Worm (Caenorhabditis elegans) whole organism, L3 larva: Measurements from ENCODE around the gene str-25.

ENCODE experiments used
- aly-2 ChIP-seq: fragments of 150-350 bp; optimal IDR thresholded peaks from 2 replicates; lab custom pipeline; 2014; ENCODE audit warnings: missing biosample characterization, missing genetic modification characterization
- ama-1 ChIP-seq: fragments of 150-350 bp; optimal IDR thresholded peaks from 2 replicates; lab custom pipeline; 2018
- ceh-16 ChIP-seq: sonication (generic microtip); optimal IDR thresholded peaks from 2 replicates; lab custom pipeline; 2017; ENCODE audit warnings: missing biosample characterization, missing genetic modification characterization
- ceh-28 ChIP-seq: fragments of 150-350 bp; optimal IDR thresholded peaks from 2 replicates; lab custom pipeline; 2014; ENCODE audit warnings: missing biosample characterization, missing genetic modification reagents, missing genetic modification characterization
- ceh-82 ChIP-seq: fragments of 150-350 bp; optimal IDR thresholded peaks from 2 replicates; lab custom pipeline; 2014; ENCODE audit warnings: missing biosample characterization, missing genetic modification characterization
- egl-27 ChIP-seq: sonication (generic microtip); optimal IDR thresholded peaks from 4 replicates; lab custom pipeline; 2017; ENCODE audit warnings: missing biosample characterization, missing genetic modification reagents, missing genetic modification characterization
- egl-5 ChIP-seq: fragments of 150-350 bp; optimal IDR thresholded peaks from 2 replicates; lab custom pipeline; 2017; ENCODE audit warnings: missing biosample characterization, missing genetic modification reagents, missing genetic modification characterization, inconsistent platforms
- elt-1 ChIP-seq: fragments of 150-350 bp; optimal IDR thresholded peaks from 2 replicates; lab custom pipeline; 2014; ENCODE audit warnings: missing biosample characterization, missing genetic modification characterization
- elt-2 ChIP-seq: sonication (generic microtip); optimal IDR thresholded peaks from 2 replicates; lab custom pipeline; 2016; ENCODE audit warnings: missing genetic modification reagents, mild to moderate bottlenecking, missing genetic modification characterization, missing compliant biosample characterization
- elt-3 ChIP-seq, 3 experiments: fragments of 150-350 bp in 1 of 3; sonication (generic microtip) in 2 of 3; optimal IDR thresholded peaks; 2 replicates in 2 of 3; 4 replicates in 1 of 3; lab custom pipeline; 2014 to 2017; ENCODE audit warnings: missing biosample characterization in 3 of 3, missing genetic modification characterization in 3 of 3
- fkh-2 ChIP-seq: fragments of 150-350 bp; optimal IDR thresholded peaks from 2 replicates; lab custom pipeline; 2014; ENCODE audit warnings: missing biosample characterization, missing genetic modification reagents, missing genetic modification characterization
- fos-1 ChIP-seq: fragments of 150-350 bp; optimal IDR thresholded peaks from 2 replicates; lab custom pipeline; 2014; ENCODE audit warnings: missing biosample characterization, missing genetic modification characterization
- jun-1 ChIP-seq: fragments of 150-350 bp; optimal IDR thresholded peaks from 2 replicates; lab custom pipeline; 2014; ENCODE audit warnings: missing biosample characterization, missing genetic modification reagents, missing genetic modification characterization
- lin-15B ChIP-seq: fragments of 150-350 bp; optimal IDR thresholded peaks from 2 replicates; lab custom pipeline; 2014; ENCODE audit warnings: missing biosample characterization, missing genetic modification characterization
- lin-39 ChIP-seq: fragments of 150-350 bp; optimal IDR thresholded peaks from 2 replicates; lab custom pipeline; 2018; ENCODE audit warnings: missing biosample characterization, missing genetic modification reagents, missing genetic modification characterization
- lsy-12 ChIP-seq: sonication (generic microtip); optimal IDR thresholded peaks from 2 replicates; lab custom pipeline; 2016; ENCODE audit warnings: mild to moderate bottlenecking, missing genetic modification characterization, missing compliant biosample characterization
- mml-1 ChIP-seq: fragments of 150-350 bp; sonication (generic microtip); optimal IDR thresholded peaks from 3 replicates; lab custom pipeline; 2014; ENCODE audit warnings: missing biosample characterization, missing genetic modification characterization
- nfya-1 ChIP-seq: sonication (generic microtip); optimal IDR thresholded peaks from 2 replicates; lab custom pipeline; 2017; ENCODE audit warnings: missing genetic modification characterization, mild to moderate bottlenecking, missing compliant biosample characterization, antibody characterized with exemption, moderate library complexity; ENCODE audit not compliant: insufficient read depth
- nhr-11 ChIP-seq: fragments of 150-350 bp; optimal IDR thresholded peaks from 2 replicates; lab custom pipeline; 2014; ENCODE audit warnings: missing biosample characterization, missing genetic modification characterization
- nhr-23 ChIP-seq: fragments of 150-350 bp; optimal IDR thresholded peaks from 2 replicates; lab custom pipeline; 2014; ENCODE audit warnings: missing biosample characterization, missing genetic modification reagents, missing genetic modification characterization
- nhr-28 ChIP-seq: fragments of 150-350 bp; optimal IDR thresholded peaks from 2 replicates; lab custom pipeline; 2014; ENCODE audit warnings: missing biosample characterization, missing genetic modification characterization
- nhr-43 ChIP-seq: sonication (generic microtip); optimal IDR thresholded peaks from 2 replicates; lab custom pipeline; 2016; ENCODE audit warnings: mild to moderate bottlenecking, missing genetic modification characterization, missing compliant biosample characterization; ENCODE audit not compliant: poor library complexity, severe bottlenecking
- pha-4 ChIP-seq: fragments of 150-350 bp; optimal IDR thresholded peaks from 2 replicates; lab custom pipeline; 2014; ENCODE audit warnings: missing biosample characterization, missing genetic modification reagents, missing genetic modification characterization
- pqm-1 ChIP-seq: fragments of 150-350 bp; optimal IDR thresholded peaks from 2 replicates; lab custom pipeline; 2017; ENCODE audit warnings: missing biosample characterization, missing genetic modification characterization, inconsistent platforms
- skn-1 ChIP-seq: fragments of 150-350 bp; optimal IDR thresholded peaks from 2 replicates; lab custom pipeline; 2014; ENCODE audit warnings: missing biosample characterization, missing genetic modification characterization
- snpc-4 ChIP-seq: fragments of 150-350 bp; optimal IDR thresholded peaks from 2 replicates; lab custom pipeline; 2014; ENCODE audit warnings: missing biosample characterization, missing genetic modification characterization
- unc-62 ChIP-seq: fragments of 150-350 bp; sonication (generic microtip); optimal IDR thresholded peaks from 4 replicates; lab custom pipeline; 2014; ENCODE audit warnings: missing biosample characterization, missing genetic modification reagents, missing genetic modification characterization
- ztf-11 ChIP-seq: fragments of 150-350 bp; optimal IDR thresholded peaks from 2 replicates; lab custom pipeline; 2014; ENCODE audit warnings: missing biosample characterization, missing genetic modification characterization
- ztf-4 ChIP-seq: fragments of 150-350 bp; optimal IDR thresholded peaks from 2 replicates; lab custom pipeline; 2014; ENCODE audit warnings: missing biosample characterization, missing genetic modification characterization

str-25 gene

ce11 chrV:16115381-16115780, at the start of gene str-25:
Gene str-25, plus strand, starts transcription at chrV:16115681.
- TF ChIP-seq lin-15B (no peak), skn-1 (tag; lab: Kevin White, UChicago) (no peak), ztf-11 (tag; lab: Kevin White, UChicago) (no peak)

- TF ChIP-seq aly-2 (tag; lab: Kevin White, UChicago) (no peak), ceh-28 (no peak), fos-1 (tag; lab: Kevin White, UChicago) (no peak), elt-1 (tag; lab: Kevin White, UChicago) (no peak), egl-27 (tag; lab: Kevin White, UChicago) (no peak), ceh-16 (tag; lab: Kevin White, UChicago) (no peak), fkh-2 (tag; lab: Kevin White, UChicago) (no peak), nhr-11 (tag; lab: Kevin White, UChicago) (no peak), elt-3 (tag; optimal IDR thresholded peaks at IDR 0.05; lab: Kevin White, UChicago) (no peak), jun-1 (no peak), mml-1 (tag; lab: Kevin White, UChicago) (no peak)
These were observed 46.5 kb upstream of the str-25 start, which contains the start of gene cyp-35D1 for ce11 chrV:16068938-16069337. Gene cyp-35D1, plus strand, starts transcription at chrV:16069238.

ce11 chrV:16071167-16071566, 44.3 kb upstream of the str-25 start, which contains the start of gene nhr-176:
Gene nhr-176, plus strand, starts transcription at chrV:16071325.
- no peak for TF ChIP-seq nhr-23 (tag; lab: Kevin White, UChicago)
- peak; percentile 55 for TF ChIP-seq elt-2 (tag; lab: Kevin White, UChicago)
- TF ChIP-seq pqm-1 (tag; lab: Kevin White, UChicago) = peak; percentile 38

ce11 chrV:16073856-16074255, 41.6 kb upstream of the str-25 start, which contains the start of gene srj-10:
Gene srj-10, minus strand, starts transcription at chrV:16073956.
- TF ChIP-seq pqm-1 (tag; lab: Kevin White, UChicago) (no peak), unc-62 (no peak), elt-1 (tag; lab: Kevin White, UChicago) (no peak), lsy-12 (no peak)

- TF ChIP-seq elt-2 (tag; lab: Kevin White, UChicago) (peak; percentile 79), pqm-1 (tag; lab: Kevin White, UChicago) (peak; percentile 47), nfya-1 (tag; lab: Kevin White, UChicago) (no peak), elt-1 (tag; lab: Kevin White, UChicago) (no peak), nhr-28 (tag; lab: Kevin White, UChicago) (no peak)
These were observed 40.2 kb upstream of the str-25 start, which contains the start of the genes F14H3.12 and srj-29 for ce11 chrV:16075250-16075709. Gene F14H3.12, minus strand, starts transcription at chrV:16075323. Gene srj-29, plus strand, starts transcription at chrV:16075659.

ce11 chrV:16080039-16080438, 35.4 kb upstream of the str-25 start:
- TF ChIP-seq ceh-82 (tag; lab: Kevin White, UChicago) (no peak), lin-39 (tag; lab: Kevin White, UChicago) (no peak), ama-1 (lab: Kevin White, UChicago) (no peak), ceh-28 (no peak), elt-2 (tag; lab: Kevin White, UChicago) (peak; percentile 84), pqm-1 (tag; lab: Kevin White, UChicago) (peak; percentile 74), nhr-43 (tag; lab: Kevin White, UChicago) (no peak), jun-1 (no peak), elt-1 (tag; lab: Kevin White, UChicago) (no peak), nfya-1 (tag; lab: Kevin White, UChicago) (no peak), ztf-4 (no peak), snpc-4 (tag; lab: Kevin White, UChicago) (no peak)

- no peak for TF ChIP-seq aly-2 (tag; lab: Kevin White, UChicago)
- TF ChIP-seq pha-4 (tag; lab: Kevin White, UChicago) = peak; percentile 44
- TF ChIP-seq egl-5 (tag; lab: Kevin White, UChicago) = no peak
- peak; percentile 68 for TF ChIP-seq pqm-1 (tag; lab: Kevin White, UChicago)
- TF ChIP-seq elt-2 (tag; lab: Kevin White, UChicago) = peak; percentile 18
- TF ChIP-seq, all 47 proteins: peak for 3
These were observed 34.8 kb upstream of the str-25 start for ce11 chrV:16080678-16081077.
